Worm (Caenorhabditis elegans) whole organism, late embryonic: ENCODE measurements around the gene F26F12.2.

Source experiments
- C38D4.7 ChIP-seq: fragments of 200-800 bp; sonication (Bioruptor generic); optimal IDR thresholded peaks from 2 replicates; lab custom pipeline; 2018; ENCODE audit warnings: mild to moderate bottlenecking, missing genetic modification characterization, moderate library complexity, missing compliant biosample characterization
- F13H6.1 ChIP-seq: sonication (generic microtip); optimal IDR thresholded peaks from 2 replicates; lab custom pipeline; 2016; ENCODE audit warnings: missing genetic modification characterization, missing compliant biosample characterization
- K09A11.1 ChIP-seq: sonication (generic microtip); optimal IDR thresholded peaks from 2 replicates; lab custom pipeline; 2017; ENCODE audit warnings: antibody characterized with exemption, mild to moderate bottlenecking, missing genetic modification characterization, missing compliant biosample characterization; ENCODE audit not compliant: insufficient read depth
- T23F11.4 ChIP-seq: fragments of 200-800 bp; sonication (Bioruptor generic); optimal IDR thresholded peaks from 2 replicates; lab custom pipeline; 2018; ENCODE audit warnings: mild to moderate bottlenecking, missing genetic modification characterization, missing compliant biosample characterization
- Y22D7AL.16 ChIP-seq: sonication (generic microtip); optimal IDR thresholded peaks from 2 replicates; lab custom pipeline; 2016; ENCODE audit warnings: missing genetic modification characterization, missing compliant biosample characterization
- ama-1 ChIP-seq: fragments of 150-350 bp; optimal IDR thresholded peaks from 2 replicates; lab custom pipeline; 2014
- ceh-14 ChIP-seq: sonication (generic microtip); optimal IDR thresholded peaks from 2 replicates; lab custom pipeline; 2016; ENCODE audit warnings: missing genotype, missing genetic modification characterization, missing compliant biosample characterization
- ceh-2 ChIP-seq: sonication (generic microtip); optimal IDR thresholded peaks from 2 replicates; lab custom pipeline; 2016; ENCODE audit warnings: missing genotype, missing genetic modification characterization, missing compliant biosample characterization
- ceh-22 ChIP-seq: sonication (generic microtip); optimal IDR thresholded peaks from 2 replicates; lab custom pipeline; 2017; ENCODE audit warnings: missing biosample characterization, missing genetic modification characterization
- ceh-30 ChIP-seq: fragments of 150-350 bp; optimal IDR thresholded peaks from 2 replicates; lab custom pipeline; 2014; ENCODE audit warnings: missing biosample characterization, missing genetic modification characterization
- ceh-34 ChIP-seq: sonication (generic microtip); optimal IDR thresholded peaks from 2 replicates; lab custom pipeline; 2016; ENCODE audit warnings: mild to moderate bottlenecking, missing genetic modification characterization, missing compliant biosample characterization
- ceh-48 ChIP-seq: sonication (generic microtip); optimal IDR thresholded peaks from 2 replicates; lab custom pipeline; 2016; ENCODE audit warnings: missing genetic modification characterization, inconsistent platforms, missing compliant biosample characterization
- ceh-6 ChIP-seq: fragments of 200-800 bp; sonication (Bioruptor generic); optimal IDR thresholded peaks from 2 replicates; lab custom pipeline; 2018; ENCODE audit warnings: mild to moderate bottlenecking, missing genetic modification characterization, missing compliant biosample characterization
- ceh-9 ChIP-seq: sonication (generic microtip); optimal IDR thresholded peaks from 2 replicates; lab custom pipeline; 2016; ENCODE audit warnings: mild to moderate bottlenecking, missing genetic modification characterization, inconsistent platforms, missing compliant biosample characterization
- che-1 ChIP-seq: sonication (generic microtip); optimal IDR thresholded peaks from 2 replicates; lab custom pipeline; 2016; ENCODE audit warnings: mild to moderate bottlenecking, missing genetic modification characterization, missing compliant biosample characterization
- elt-2 ChIP-seq: sonication (generic microtip); optimal IDR thresholded peaks from 2 replicates; lab custom pipeline; 2016; ENCODE audit warnings: missing genetic modification reagents, missing genetic modification characterization, missing compliant biosample characterization
- elt-4 ChIP-seq: sonication (generic microtip); optimal IDR thresholded peaks from 2 replicates; lab custom pipeline; 2016; ENCODE audit warnings: missing genetic modification characterization, missing compliant biosample characterization
- ets-4 ChIP-seq: sonication (generic microtip); optimal IDR thresholded peaks from 2 replicates; lab custom pipeline; 2016; ENCODE audit warnings: missing genetic modification characterization, missing compliant biosample characterization
- eyg-1 ChIP-seq: sonication (generic microtip); optimal IDR thresholded peaks from 2 replicates; lab custom pipeline; 2016; ENCODE audit warnings: missing genotype, missing genetic modification characterization, missing compliant biosample characterization
- hlh-8 ChIP-seq: sonication (generic microtip); optimal IDR thresholded peaks from 2 replicates; lab custom pipeline; 2016; ENCODE audit warnings: missing genotype, missing genetic modification characterization, missing compliant biosample characterization
- madf-2 ChIP-seq: sonication (generic microtip); optimal IDR thresholded peaks from 2 replicates; lab custom pipeline; 2017; ENCODE audit warnings: missing genetic modification characterization, missing compliant biosample characterization
- nhr-232 ChIP-seq: sonication (generic microtip); optimal IDR thresholded peaks from 2 replicates; lab custom pipeline; 2016; ENCODE audit warnings: missing genetic modification characterization, missing compliant biosample characterization
- pax-1 ChIP-seq: fragments of 150-350 bp; optimal IDR thresholded peaks from 2 replicates; lab custom pipeline; 2014; ENCODE audit warnings: missing biosample characterization, missing genetic modification characterization
- ref-2 ChIP-seq: sonication (generic microtip); optimal IDR thresholded peaks from 2 replicates; lab custom pipeline; 2016; ENCODE audit warnings: missing genetic modification characterization, missing compliant biosample characterization
- sdc-2 ChIP-seq: sonication (generic microtip); optimal IDR thresholded peaks from 2 replicates; lab custom pipeline; 2016; ENCODE audit warnings: missing genotype, missing genetic modification characterization, missing compliant biosample characterization
- syd-9 ChIP-seq: sonication (generic microtip); optimal IDR thresholded peaks from 2 replicates; lab custom pipeline; 2016; ENCODE audit warnings: mild to moderate bottlenecking, missing genetic modification characterization, moderate library complexity, missing compliant biosample characterization
- tbx-2 ChIP-seq: sonication (generic microtip); optimal IDR thresholded peaks from 2 replicates; lab custom pipeline; 2016; ENCODE audit warnings: missing genetic modification characterization, missing compliant biosample characterization
- tbx-7 ChIP-seq: sonication (generic microtip); optimal IDR thresholded peaks from 2 replicates; lab custom pipeline; 2016; ENCODE audit warnings: missing genotype, missing genetic modification characterization, missing compliant biosample characterization
- ttx-3 ChIP-seq: sonication (generic microtip); optimal IDR thresholded peaks from 2 replicates; lab custom pipeline; 2016; ENCODE audit warnings: missing genetic modification reagents, missing genetic modification characterization, missing compliant biosample characterization
- unc-3 ChIP-seq, 2 experiments: fragments of 200-800 bp in 1 of 2; sonication (Bioruptor generic) in 1 of 2; sonication (generic microtip) in 1 of 2; conservative IDR thresholded peaks in 1 of 2; optimal IDR thresholded peaks in 1 of 2; 2 replicates each; pipeline versions ENCODE4 v1.3.6 to Lab custom; 2016 to 2022; ENCODE audit warnings: missing compliant biosample characterization in 2 of 2, missing genetic modification characterization in 2 of 2, missing genetic modification reagents in 1 of 2
- unc-55 ChIP-seq: sonication (generic microtip); optimal IDR thresholded peaks from 2 replicates; lab custom pipeline; 2017; ENCODE audit warnings: missing biosample characterization, missing genetic modification reagents, missing genetic modification characterization
- ztf-16 ChIP-seq: sonication (generic microtip); optimal IDR thresholded peaks from 2 replicates; lab custom pipeline; 2017; ENCODE audit warnings: missing genetic modification characterization, missing compliant biosample characterization

Gene F26F12.2

DNA sequence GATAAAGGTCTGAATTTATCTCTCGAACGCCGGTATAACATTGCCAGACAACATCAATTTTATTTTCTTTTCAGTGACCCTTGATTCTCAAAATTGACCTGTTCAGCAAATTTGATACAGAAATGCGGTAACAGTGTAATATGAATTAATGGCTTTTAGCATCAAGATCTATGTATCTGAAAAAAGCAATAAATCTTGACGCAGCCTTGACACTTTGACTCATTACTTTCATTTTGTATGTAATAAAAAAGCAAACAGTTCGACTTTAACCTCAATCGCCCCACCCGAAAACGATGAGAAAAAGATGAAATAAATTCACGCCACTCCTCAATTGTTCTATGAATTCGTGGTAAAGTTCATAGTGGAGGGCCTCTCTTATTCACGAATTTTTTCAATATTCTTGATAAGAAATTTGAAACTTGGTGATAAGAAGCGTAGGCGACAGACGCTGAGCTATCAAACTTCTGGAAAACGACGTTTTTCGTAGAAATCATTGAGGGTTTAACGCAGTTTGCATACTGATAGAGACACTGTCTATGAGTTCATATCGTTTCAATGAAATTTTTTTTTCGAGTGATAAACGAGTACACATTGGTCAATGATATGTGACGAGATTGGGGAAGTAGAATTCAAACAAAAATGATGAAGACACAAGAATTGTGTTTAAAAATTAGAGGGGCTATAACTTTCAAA, 16.8 kb downstream of the F26F12.2 start:
- TF ChIP-seq ztf-16: no peak
- TF ChIP-seq elt-2: peak; percentile 26

DNA sequence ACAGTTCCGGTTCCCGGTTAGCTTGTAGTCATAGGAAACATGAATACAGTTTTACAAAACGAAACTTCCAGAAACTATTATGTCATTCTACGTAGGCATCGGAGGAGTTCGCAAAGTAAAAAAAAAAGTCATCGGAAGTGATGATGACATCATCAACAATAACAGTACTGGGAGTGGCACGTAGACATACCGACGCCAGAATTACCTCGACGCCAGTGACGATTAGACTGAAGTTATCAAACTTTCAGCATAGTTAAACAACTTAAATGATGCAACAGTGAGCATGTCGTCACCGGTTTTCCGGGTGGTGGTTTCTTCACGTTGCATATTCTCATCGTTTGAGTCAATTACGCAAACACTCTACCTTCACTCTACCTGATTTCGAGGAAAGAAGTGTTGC, 18.0 kb downstream of the F26F12.2 start:
- TF ChIP-seq elt-2 (no peak), K09A11.1 (tag; lab: Kevin White, UChicago) (no peak), C38D4.7 (GFP tag; lab: Kevin White, UChicago) (no peak), ceh-2 (tag; lab: Kevin White, UChicago) (no peak), syd-9 (tag; lab: Kevin White, UChicago) (no peak)

DNA sequence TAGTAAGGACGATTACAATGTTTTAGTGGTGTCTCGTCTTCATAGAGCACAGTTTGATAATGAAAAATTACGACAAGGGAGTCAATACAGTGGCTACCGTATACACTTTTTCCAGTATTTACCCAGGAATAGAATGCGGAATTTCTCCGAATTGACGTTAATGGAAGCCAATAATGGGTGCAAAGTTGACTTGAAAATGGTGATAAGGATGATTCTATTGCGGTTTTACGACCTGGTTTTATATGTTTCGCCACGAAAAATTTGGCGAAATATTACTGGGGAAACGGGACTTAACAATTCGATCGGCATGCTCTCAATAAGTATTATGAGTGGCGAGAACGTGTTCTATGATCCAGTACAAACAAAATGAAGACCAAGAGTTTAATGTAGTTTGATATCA, 18.5 kb downstream of the F26F12.2 start:
- TF ChIP-seq che-1 (tag; lab: Kevin White, UChicago) (no peak), ceh-48 (no peak), ets-4 (no peak), elt-2 (no peak), ceh-6 (GFP tag; lab: Kevin White, UChicago) (no peak), ama-1 (no peak), K09A11.1 (tag; lab: Kevin White, UChicago) (no peak), pax-1 (tag; lab: Kevin White, UChicago) (no peak), ceh-14 (tag; lab: Kevin White, UChicago) (no peak), F13H6.1 (no peak), unc-55 (GFP tag; lab: Kevin White, UChicago) (no peak), sdc-2 (no peak), ztf-16 (no peak), ceh-30 (tag; lab: Kevin White, UChicago) (no peak)

DNA sequence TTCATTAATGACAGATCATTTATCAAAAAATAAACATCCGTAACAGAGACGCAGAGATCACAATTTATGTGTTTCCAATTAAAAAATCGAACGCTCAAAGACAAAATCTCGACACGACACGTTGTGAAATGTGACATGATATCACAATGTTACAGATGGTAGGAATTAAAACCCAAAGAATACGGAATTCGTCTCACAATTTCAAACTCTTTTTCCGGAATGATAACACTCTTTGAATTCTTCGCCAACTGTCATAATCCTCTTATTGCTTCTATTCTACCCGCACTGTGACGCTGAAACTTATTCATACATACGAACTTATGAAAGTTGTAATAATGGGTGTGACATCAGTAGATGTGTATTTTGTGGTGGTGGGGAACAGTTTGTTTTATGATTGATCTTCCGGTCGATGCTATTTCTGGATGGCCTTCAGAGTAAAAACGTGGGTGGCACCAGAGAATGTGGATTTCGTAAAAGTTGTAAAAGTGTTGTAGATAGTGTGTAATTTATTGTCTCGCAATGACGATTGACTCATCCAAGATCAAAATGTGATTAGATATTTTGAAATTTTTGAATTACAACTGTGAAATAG, 21.8 kb downstream of the F26F12.2 start:
- TF ChIP-seq ama-1: no peak
- no peak for TF ChIP-seq Y22D7AL.16
- TF ChIP-seq tbx-7 (tag; lab: Kevin White, UChicago): no peak

DNA sequence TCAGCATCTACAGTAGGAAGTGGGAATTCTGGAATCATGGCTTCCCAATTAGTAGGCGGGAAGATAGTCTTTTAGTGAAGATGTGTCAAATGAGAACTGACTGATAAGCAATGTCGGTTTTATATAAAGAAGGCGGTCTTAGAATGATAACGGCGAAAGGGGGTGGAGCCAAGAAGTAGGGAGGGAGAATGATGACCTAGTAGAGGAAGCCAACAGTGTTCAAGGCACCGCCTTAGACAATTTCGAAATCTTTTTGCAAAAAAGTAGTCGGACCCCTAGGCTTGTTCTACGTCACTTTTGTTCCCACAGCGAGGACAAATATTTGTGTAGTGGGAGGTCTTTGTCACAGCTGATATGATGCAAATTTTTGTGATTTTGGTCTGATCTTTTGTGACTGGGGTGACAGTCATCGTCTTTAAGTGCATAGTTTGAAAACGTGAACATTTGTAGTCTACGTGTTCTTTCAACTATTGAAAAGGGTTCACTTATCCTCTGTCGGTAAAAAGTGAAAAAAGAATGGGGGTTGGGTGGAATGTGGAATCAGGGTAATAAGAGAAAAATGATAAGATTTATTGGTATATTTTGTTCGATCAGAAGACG, 25.3 kb downstream of the F26F12.2 start, which contains the start of gene ZC250.4:
ZC250.4 (minus strand) TSS at position 78 of the 600 bp plus-strand sequence.
- TF ChIP-seq unc-55 (GFP tag; lab: Kevin White, UChicago) (no peak), ref-2 (tag; lab: Kevin White, UChicago) (no peak), elt-2 (peak; percentile 31)

DNA sequence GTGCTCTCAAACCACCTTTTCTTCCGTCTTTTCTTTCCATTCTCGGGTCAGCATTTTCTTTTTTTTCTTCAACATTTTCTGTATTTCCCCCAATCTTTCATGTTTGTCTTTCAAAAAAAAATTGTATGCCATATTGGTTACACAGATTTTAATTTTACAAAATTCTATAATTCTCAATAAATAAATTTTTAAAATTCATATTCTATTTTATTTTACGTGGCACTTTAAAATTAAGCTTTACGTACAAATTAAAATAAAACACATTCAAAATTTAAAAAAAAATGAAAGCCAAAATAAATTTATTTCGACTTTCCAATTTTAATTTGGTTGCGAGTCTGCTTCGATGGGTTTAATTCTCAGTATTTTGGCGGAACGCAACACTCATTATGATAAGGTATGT, 32.9 kb downstream of the F26F12.2 start, which contains the start of gene ZC250.5:
ZC250.5 (plus strand) TSS at position 301 of the 400 bp plus-strand sequence.
- no peak for TF ChIP-seq madf-2

DNA sequence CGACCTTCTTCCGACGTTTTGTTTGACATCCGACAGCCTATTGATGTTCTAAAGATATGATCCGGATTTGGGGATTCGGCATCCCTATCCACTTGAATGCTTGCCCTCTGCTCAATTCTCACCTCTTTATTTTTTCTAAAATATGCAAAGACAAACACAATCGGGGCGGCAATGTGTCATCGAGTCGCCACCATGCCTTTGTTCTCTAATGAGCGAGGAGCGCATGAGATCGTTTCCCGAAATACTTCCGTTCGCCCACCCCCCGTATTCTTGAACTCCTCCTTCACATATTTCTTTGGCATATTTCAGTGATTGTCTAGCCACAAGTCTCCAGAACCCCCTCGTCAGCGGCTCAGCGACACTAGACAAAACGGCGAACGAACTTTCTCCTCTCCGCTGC, 39.0 kb downstream of the F26F12.2 start, which contains the start of gene cyn-17:
cyn-17 (plus strand) TSS at position 301 of the 400 bp plus-strand sequence.
- TF ChIP-seq elt-4 (tag; lab: Kevin White, UChicago) (peak; percentile 34), ceh-9 (tag; lab: Kevin White, UChicago) (no peak)

DNA sequence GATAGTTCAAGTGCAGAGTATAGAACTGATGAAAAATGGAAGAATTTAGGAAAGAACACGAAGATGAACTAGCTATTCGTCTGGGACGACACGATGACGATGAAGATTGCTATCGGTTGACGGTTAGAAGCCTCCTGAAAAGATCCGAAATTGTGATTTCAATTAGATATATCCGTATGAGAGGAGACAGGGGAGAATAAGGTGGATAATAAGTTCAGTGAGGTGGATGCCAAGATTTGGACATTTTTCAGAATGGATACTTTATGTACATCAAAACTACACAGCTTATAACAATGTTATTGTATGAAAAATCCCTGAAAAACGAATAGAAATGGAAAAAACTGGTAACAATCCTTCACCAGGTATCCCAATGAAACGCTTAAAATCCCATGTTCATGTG, 40.3 kb downstream of the F26F12.2 start, which contains the start of gene nstp-3:
nstp-3 (minus strand) TSS at position 101 of the 400 bp plus-strand sequence.
- no peak for TF ChIP-seq T23F11.4
- no peak for TF ChIP-seq nhr-232 (tag; lab: Kevin White, UChicago)
- no peak for TF ChIP-seq ref-2 (tag; lab: Kevin White, UChicago)
- TF ChIP-seq che-1 (tag; lab: Kevin White, UChicago): no peak
- TF ChIP-seq eyg-1 (tag; lab: Kevin White, UChicago): no peak
- no peak for TF ChIP-seq tbx-7 (tag; lab: Kevin White, UChicago)
- TF ChIP-seq ttx-3 (tag; lab: Kevin White, UChicago): no peak
- no peak for TF ChIP-seq hlh-8
- no peak for TF ChIP-seq tbx-2 (tag; lab: Kevin White, UChicago)
- TF ChIP-seq ceh-34 (tag; lab: Kevin White, UChicago): no peak
- TF ChIP-seq ceh-22: no peak
- no peak for TF ChIP-seq unc-3 (GFP tag; conservative IDR thresholded peaks at IDR 0.05; lab: Robert Waterston, UW)
- TF ChIP-seq unc-3 (tag; optimal IDR thresholded peaks at IDR 0.05; lab: Kevin White, UChicago): no peak
